Worm (Caenorhabditis elegans): Measurements from ENCODE around the gene rgs-10.
"Not testable (repeated sequence)": the region's sequence is repeated elsewhere in the genome, so short reads cannot be mapped to it uniquely, and the experiment has no call there.

rgs-10 gene

ce11 chrX:14960841-14961240 lies 1.7 kb upstream of the rgs-10 start:
- TF ChIP-seq bed-3 (GFP tag; optimal IDR thresholded peaks at IDR 0.05) (no peak), nhr-237 (tag; optimal IDR thresholded peaks at IDR 0.05) (no peak), elt-3 (tag; optimal IDR thresholded peaks at IDR 0.05) (no peak), nhr-76 (tag; optimal IDR thresholded peaks at IDR 0.05) (no peak), sem-2 (GFP tag; optimal IDR thresholded peaks at IDR 0.05) (no peak), ces-1 (GFP tag; optimal IDR thresholded peaks at IDR 0.05) (no peak)

DNA sequence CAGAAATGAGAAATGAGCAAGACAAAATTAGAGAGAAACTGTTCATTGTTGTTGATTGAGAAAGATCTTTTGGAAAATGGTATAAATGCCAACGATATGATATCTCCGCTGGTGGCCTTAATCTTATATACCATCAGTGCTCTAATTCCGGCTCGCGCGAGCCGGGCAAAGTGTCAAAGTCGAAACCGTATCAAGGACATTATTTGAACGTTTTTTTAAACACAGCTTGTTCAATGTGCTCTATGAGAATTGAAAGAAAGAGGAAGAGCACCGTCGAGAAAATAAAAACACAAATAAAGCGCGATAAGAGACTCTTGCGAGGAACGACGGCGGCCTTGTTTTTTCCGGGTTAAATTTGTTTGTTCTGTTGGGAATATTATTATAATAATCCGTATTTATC lies 1.1 kb upstream of the rgs-10 start, which contains the start of gene idpp-3:
idpp-3 (minus strand) TSS at position 101 of the 400 bp plus-strand sequence.
- no peak for TF ChIP-seq blmp-1 (tag; optimal IDR thresholded peaks at IDR 0.05)
- TF ChIP-seq zip-8 (tag; optimal IDR thresholded peaks at IDR 0.05) = no peak

DNA sequence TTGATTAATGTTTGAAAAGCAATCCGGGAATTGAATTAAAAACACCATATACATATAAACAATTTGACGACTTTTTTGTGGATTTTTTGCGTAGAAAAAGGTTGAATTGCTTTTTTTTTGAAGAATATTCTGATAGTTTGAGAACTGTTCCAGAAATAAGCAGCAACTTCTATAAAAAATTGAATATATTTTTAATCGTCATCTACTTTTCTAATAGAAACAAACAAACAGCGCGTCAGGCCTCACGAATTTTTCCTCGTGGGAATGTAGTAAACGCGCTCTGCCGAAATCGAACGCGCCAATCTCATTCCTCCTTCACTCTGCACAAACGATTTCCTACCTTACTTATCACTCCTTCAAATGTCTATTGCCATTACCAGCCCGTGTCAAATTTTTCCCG lies 1.7 kb downstream of the rgs-10 start, which contains the start of gene rgs-11:
rgs-11 (plus strand) TSS at position 301 of the 400 bp plus-strand sequence.
- no peak for TF ChIP-seq snpc-4 (tag; optimal IDR thresholded peaks at IDR 0.05)
- TF ChIP-seq elt-1 (tag; optimal IDR thresholded peaks at IDR 0.05; ENCODE audit: borderline replicate concordance, insufficient read depth) = no peak
- TF ChIP-seq elt-3 (tag; optimal IDR thresholded peaks at IDR 0.05) = no peak
- TF ChIP-seq lsy-2 (tag; optimal IDR thresholded peaks at IDR 0.05) = no peak

DNA sequence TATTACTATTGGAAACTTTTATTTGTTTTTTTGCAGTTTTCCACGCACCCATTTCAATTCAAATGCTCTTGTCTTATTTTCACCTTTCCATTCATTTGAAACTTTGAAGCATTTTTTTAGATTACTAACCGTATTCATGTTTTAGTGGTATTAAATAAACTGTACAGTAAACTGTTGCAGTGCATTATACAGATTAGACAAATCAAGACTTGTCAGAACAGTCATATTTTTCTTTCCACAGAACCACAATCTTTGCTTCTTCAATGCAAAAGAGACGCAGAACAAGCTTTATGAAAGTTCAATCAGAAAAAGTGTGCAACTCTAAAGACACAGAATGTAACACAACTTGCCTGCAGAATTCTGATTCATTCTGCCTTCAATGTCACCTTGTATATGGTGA lies 3.2 kb downstream of the rgs-10 start, which contains the start of gene F45B8.5:
F45B8.5 (plus strand) TSS at position 301 of the 400 bp plus-strand sequence.
- no peak for TF ChIP-seq unc-39 (tag; optimal IDR thresholded peaks at IDR 0.05)
- TF ChIP-seq mls-2 (tag; optimal IDR thresholded peaks at IDR 0.05) = no peak
- TF ChIP-seq ztf-11 (tag; optimal IDR thresholded peaks at IDR 0.05) = no peak
- TF ChIP-seq mab-5 (tag; optimal IDR thresholded peaks at IDR 0.05) = no peak
- TF ChIP-seq tbx-8 (GFP tag; optimal IDR thresholded peaks at IDR 0.05) = no peak
- no peak for TF ChIP-seq elt-3 (tag; optimal IDR thresholded peaks at IDR 0.05)
- no peak for TF ChIP-seq elt-1 (tag; optimal IDR thresholded peaks at IDR 0.05; ENCODE audit: borderline replicate concordance, insufficient read depth)
- no peak for TF ChIP-seq bed-3 (GFP tag; optimal IDR thresholded peaks at IDR 0.05)
- TF ChIP-seq blmp-1 (tag; optimal IDR thresholded peaks at IDR 0.05) = no peak

- TF ChIP-seq bed-3 (GFP tag; optimal IDR thresholded peaks at IDR 0.05); unc-62 (GFP tag; optimal IDR thresholded peaks at IDR 0.05); lsy-2 (tag; optimal IDR thresholded peaks at IDR 0.05): not testable (repeated sequence)
Measured at ce11 chrX:14966515-14966914, 4.0 kb downstream of the rgs-10 start, which contains the start of gene F20D1.22. Gene F20D1.22, plus strand, starts transcription at chrX:14966815.

- no peak for TF ChIP-seq ces-1 (GFP tag; optimal IDR thresholded peaks at IDR 0.05)
- TF ChIP-seq mab-5 (tag; optimal IDR thresholded peaks at IDR 0.05) = no peak
- TF ChIP-seq unc-62 (GFP tag; optimal IDR thresholded peaks at IDR 0.05) = no peak
- TF ChIP-seq ham-2 (GFP tag; optimal IDR thresholded peaks at IDR 0.05) = no peak
- no peak for TF ChIP-seq sptf-1 (tag; optimal IDR thresholded peaks at IDR 0.05)
- no peak for TF ChIP-seq ztf-11 (tag; optimal IDR thresholded peaks at IDR 0.05)
- no peak for TF ChIP-seq mep-1 (tag; optimal IDR thresholded peaks at IDR 0.05)
Measured at ce11 chrX:14969615-14970014, 7.1 kb downstream of the rgs-10 start.

- TF ChIP-seq nhr-2 (tag; optimal IDR thresholded peaks at IDR 0.05) = no peak
- TF ChIP-seq ceh-43 (GFP tag; optimal IDR thresholded peaks at IDR 0.05) = peak; percentile 18
- peak; percentile 60 for TF ChIP-seq ces-1 (GFP tag; optimal IDR thresholded peaks at IDR 0.05)
- peak; percentile 35 for TF ChIP-seq unc-120 (tag; optimal IDR thresholded peaks at IDR 0.05; ENCODE audit: poor library complexity, severe bottlenecking)
Measured at ce11 chrX:14970221-14970801, 7.8 kb downstream of the rgs-10 start, which contains the start of the genes flwr-1 and tbc-1. Gene flwr-1, minus strand, starts transcription at chrX:14970271. Gene tbc-1, plus strand, starts transcription at chrX:14970751.

DNA sequence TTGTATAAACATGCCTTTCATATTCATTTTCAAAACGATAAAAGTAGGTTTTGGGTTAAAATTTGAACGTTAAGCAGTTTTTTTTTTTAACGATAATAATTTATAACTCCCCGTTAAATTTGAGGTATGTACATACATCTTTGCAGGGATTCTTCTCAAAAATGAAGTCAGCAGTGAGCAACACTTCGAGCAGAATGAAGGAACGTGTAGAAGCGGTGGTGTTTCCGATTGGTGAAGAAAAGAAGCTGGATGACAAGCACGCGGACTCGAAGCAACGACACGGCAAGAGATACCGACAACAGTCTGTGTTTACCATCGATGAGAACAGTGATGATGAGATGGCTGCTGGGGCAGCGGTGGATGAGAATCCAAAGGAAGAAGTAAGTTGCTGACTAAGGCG lies 10.5 kb downstream of the rgs-10 start:
- TF ChIP-seq cnd-1 (tag; optimal IDR thresholded peaks at IDR 0.05) = no peak
- no peak for TF ChIP-seq lin-32 (GFP tag; optimal IDR thresholded peaks at IDR 0.05)
- no peak for TF ChIP-seq flh-1 (GFP tag; optimal IDR thresholded peaks at IDR 0.05)
- no peak for TF ChIP-seq ces-1 (GFP tag; optimal IDR thresholded peaks at IDR 0.05)
- no peak for TF ChIP-seq ztf-11 (tag; optimal IDR thresholded peaks at IDR 0.05)
- no peak for TF ChIP-seq elt-1 (tag; optimal IDR thresholded peaks at IDR 0.05; ENCODE audit: borderline replicate concordance, insufficient read depth)
- no peak for TF ChIP-seq lsy-2 (tag; optimal IDR thresholded peaks at IDR 0.05)

All from whole organism, mixed stage, embryonic.